Worm (Caenorhabditis elegans) whole organism, young adult: ENCODE data around the gene lact-6.
A peak's percentile ranks its signal among the peaks of the same experiment; 100 is the strongest.

Experiments used
- B0336.3 ChIP-seq: fragments of 200-800 bp; sonication (Bioruptor generic); IDR thresholded peaks from 2 replicates; pipeline ENCODE4 v1.3.6; 2022; ENCODE audit warnings: missing genetic modification characterization, missing compliant biosample characterization
- C17E4.6 ChIP-seq: fragments of 200-800 bp; sonication (Bioruptor generic); IDR thresholded peaks from 2 replicates; pipeline ENCODE4 v1.3.6; 2022; ENCODE audit warnings: missing genetic modification reagents, missing genetic modification characterization, missing compliant biosample characterization
- F10E7.11 ChIP-seq: sonication (generic microtip); optimal IDR thresholded peaks from 2 replicates; lab custom pipeline; 2017; ENCODE audit warnings: mild to moderate bottlenecking, missing genetic modification characterization, moderate library complexity, missing compliant biosample characterization
- F22D6.2 ChIP-seq: sonication (generic microtip); optimal IDR thresholded peaks from 2 replicates; lab custom pipeline; 2016; ENCODE audit warnings: mild to moderate bottlenecking, missing genetic modification characterization, missing compliant biosample characterization
- F23B12.7 ChIP-seq: sonication (generic microtip); optimal IDR thresholded peaks from 2 replicates; lab custom pipeline; 2017; ENCODE audit warnings: missing genetic modification characterization, mild to moderate bottlenecking, missing compliant biosample characterization, antibody characterized with exemption, moderate library complexity; ENCODE audit not compliant: insufficient read depth
- F33H1.4 ChIP-seq: fragments of 200-800 bp; sonication (Bioruptor generic); IDR thresholded peaks from 2 replicates; pipeline ENCODE4 v1.3.6; 2022; ENCODE audit warnings: missing genetic modification reagents, missing genetic modification characterization, missing compliant biosample characterization
- F37B4.10 ChIP-seq: fragments of 200-800 bp; sonication (Bioruptor generic); IDR thresholded peaks from 2 replicates; pipeline ENCODE4 v1.3.6; 2022; ENCODE audit warnings: missing genetic modification characterization, missing compliant biosample characterization
- F55B11.4 ChIP-seq: sonication (generic microtip); optimal IDR thresholded peaks from 2 replicates; lab custom pipeline; 2016; ENCODE audit warnings: missing compliant biosample characterization, missing genetic modification characterization, borderline replicate concordance; ENCODE audit not compliant: insufficient read depth
- K11D2.4 ChIP-seq: fragments of 200-800 bp; sonication (Bioruptor generic); IDR thresholded peaks from 2 replicates; pipeline ENCODE4 v1.3.6; 2022; ENCODE audit warnings: missing genetic modification reagents, missing genetic modification characterization, missing compliant biosample characterization
- Y53G8AR.9 ChIP-seq: fragments of 200-800 bp; sonication (Bioruptor generic); conservative IDR thresholded peaks from 2 replicates; pipeline ENCODE4 v1.3.6; 2022; ENCODE audit warnings: missing genetic modification reagents, missing genetic modification characterization, missing compliant biosample characterization
- ZK185.1 ChIP-seq: sonication (generic microtip); optimal IDR thresholded peaks from 2 replicates; lab custom pipeline; 2016; ENCODE audit warnings: mild to moderate bottlenecking, missing genetic modification characterization, missing compliant biosample characterization; ENCODE audit not compliant: poor library complexity, severe bottlenecking
- ama-1 ChIP-seq, 3 experiments: fragments of 150-350 bp in 1 of 3; sonication (generic microtip) in 2 of 3; optimal IDR thresholded peaks; 2 replicates each; lab custom pipeline; 2014 to 2018; ENCODE audit warnings: missing biosample characterization in 2 of 3, missing genetic modification characterization in 2 of 3, missing genetic modification reagents in 2 of 3
- aptf-2 ChIP-seq: fragments of 200-800 bp; sonication (Bioruptor generic); conservative IDR thresholded peaks from 2 replicates; pipeline ENCODE4 v1.3.6; 2022; ENCODE audit warnings: missing genetic modification reagents, missing genetic modification characterization, missing compliant biosample characterization
- attf-5 ChIP-seq: fragments of 200-800 bp; sonication (Bioruptor generic); optimal IDR thresholded peaks from 2 replicates; lab custom pipeline; 2018; ENCODE audit warnings: mild to moderate bottlenecking, missing genetic modification characterization, missing compliant biosample characterization
- attf-6 ChIP-seq: fragments of 200-800 bp; sonication (Bioruptor generic); IDR thresholded peaks from 2 replicates; pipeline ENCODE4 v1.3.6; 2022; ENCODE audit warnings: missing genetic modification reagents, missing genetic modification characterization, missing compliant biosample characterization
- bed-2 ChIP-seq: fragments of 200-800 bp; sonication (Bioruptor generic); IDR thresholded peaks from 2 replicates; pipeline ENCODE4 v1.3.6; 2022; ENCODE audit warnings: missing genetic modification reagents, missing genetic modification characterization, missing compliant biosample characterization
- cebp-2 ChIP-seq: fragments of 200-800 bp; sonication (Bioruptor generic); IDR thresholded peaks from 2 replicates; pipeline ENCODE4 v1.3.6; 2022; ENCODE audit warnings: missing genetic modification characterization, missing compliant biosample characterization
- ceh-58 ChIP-seq: fragments of 200-800 bp; sonication (Bioruptor generic); IDR thresholded peaks from 2 replicates; pipeline ENCODE4 v1.3.6; 2022; ENCODE audit warnings: missing genetic modification characterization, missing compliant biosample characterization
- dox-1 ChIP-seq: fragments of 200-800 bp; sonication (Bioruptor generic); IDR thresholded peaks from 2 replicates; pipeline ENCODE4 v1.3.6; 2022; ENCODE audit warnings: missing genetic modification reagents, missing genetic modification characterization, missing compliant biosample characterization
- dpl-1 ChIP-seq: fragments of 150-350 bp; optimal IDR thresholded peaks from 2 replicates; lab custom pipeline; 2014; ENCODE audit warnings: missing biosample characterization, missing genetic modification reagents, missing genetic modification characterization
- efl-1 ChIP-seq: fragments of 150-350 bp; optimal IDR thresholded peaks from 2 replicates; lab custom pipeline; 2014; ENCODE audit warnings: missing biosample characterization, missing genetic modification reagents, missing genetic modification characterization
- egl-18 ChIP-seq: fragments of 200-800 bp; sonication (Bioruptor generic); IDR thresholded peaks from 2 replicates; pipeline ENCODE4 v1.3.6; 2022; ENCODE audit warnings: missing genetic modification reagents, missing genetic modification characterization, missing compliant biosample characterization
- ekl-4 ChIP-seq: fragments of 200-800 bp; sonication (Bioruptor generic); IDR thresholded peaks from 2 replicates; pipeline ENCODE4 v1.3.6; 2022; ENCODE audit warnings: missing genetic modification reagents, missing genetic modification characterization, missing compliant biosample characterization
- him-1 ChIP-seq: sonication (generic microtip); optimal IDR thresholded peaks from 2 replicates; lab custom pipeline; 2016; ENCODE audit warnings: missing genotype, missing genetic modification reagents, missing genetic modification characterization, missing compliant biosample characterization
- hrde-1 ChIP-seq: sonication (generic microtip); optimal IDR thresholded peaks from 2 replicates; lab custom pipeline; 2016; ENCODE audit warnings: missing genetic modification characterization, mild to moderate bottlenecking, missing compliant biosample characterization, moderate library complexity, missing genotype, missing genetic modification reagents, borderline replicate concordance
- hsf-1 ChIP-seq: fragments of 200-800 bp; sonication (Bioruptor generic); IDR thresholded peaks from 2 replicates; pipeline ENCODE4 v1.3.6; 2022; ENCODE audit warnings: missing genetic modification reagents, missing genetic modification characterization, missing compliant biosample characterization
- lin-35 ChIP-seq, 3 experiments: fragments of 150-350 bp in 2 of 3; sonication (generic microtip) in 1 of 3; optimal IDR thresholded peaks; 2 replicates each; lab custom pipeline; 2014 to 2018; ENCODE audit warnings: missing biosample characterization in 3 of 3, missing genetic modification characterization in 3 of 3, missing genetic modification reagents in 3 of 3
- lir-1 ChIP-seq: fragments of 200-800 bp; sonication (Bioruptor generic); conservative IDR thresholded peaks from 2 replicates; pipeline ENCODE4 v1.3.6; 2022; ENCODE audit warnings: missing genetic modification reagents, missing genetic modification characterization, missing compliant biosample characterization
- lsl-1 ChIP-seq: fragments of 200-800 bp; sonication (Bioruptor generic); optimal IDR thresholded peaks from 2 replicates; lab custom pipeline; 2018; ENCODE audit warnings: mild to moderate bottlenecking, missing genetic modification characterization, moderate library complexity, missing compliant biosample characterization
- lsy-27 ChIP-seq: sonication (generic microtip); optimal IDR thresholded peaks from 2 replicates; lab custom pipeline; 2017; ENCODE audit warnings: missing genetic modification characterization, mild to moderate bottlenecking, missing compliant biosample characterization, antibody characterized with exemption, missing genotype, borderline replicate concordance; ENCODE audit not compliant: insufficient read depth
- madf-3 ChIP-seq: fragments of 200-800 bp; sonication (Bioruptor generic); IDR thresholded peaks from 2 replicates; pipeline ENCODE4 v1.3.6; 2022; ENCODE audit warnings: missing genetic modification reagents, missing genetic modification characterization, missing compliant biosample characterization
- nfyb-1 ChIP-seq: fragments of 200-800 bp; sonication (Bioruptor generic); IDR thresholded peaks from 2 replicates; pipeline ENCODE4 v1.3.6; 2022; ENCODE audit warnings: missing genetic modification reagents, missing genetic modification characterization, missing compliant biosample characterization
- nhr-27 ChIP-seq: fragments of 200-800 bp; sonication (Bioruptor generic); optimal IDR thresholded peaks from 2 replicates; lab custom pipeline; 2018; ENCODE audit warnings: mild to moderate bottlenecking, missing genetic modification characterization, moderate library complexity, missing compliant biosample characterization
- nhr-80 ChIP-seq: sonication (generic microtip); optimal IDR thresholded peaks from 2 replicates; lab custom pipeline; 2016; ENCODE audit warnings: missing genetic modification characterization, missing compliant biosample characterization
- pbrm-1 ChIP-seq: fragments of 200-800 bp; sonication (Bioruptor generic); IDR thresholded peaks from 2 replicates; pipeline ENCODE4 v1.3.6; 2022; ENCODE audit warnings: missing genetic modification reagents, missing genetic modification characterization, missing compliant biosample characterization
- pha-4 ChIP-seq: fragments of 150-350 bp; sonication (generic microtip); optimal IDR thresholded peaks from 2 replicates; lab custom pipeline; 2014; ENCODE audit warnings: missing biosample characterization, missing genetic modification reagents, missing genetic modification characterization
- snpc-4 ChIP-seq, 5 experiments: fragments of 150-350 bp in 1 of 5; sonication (generic microtip) in 4 of 5; optimal IDR thresholded peaks; 2 replicates each; lab custom pipeline; 2014 to 2018; ENCODE audit warnings: missing genetic modification characterization in 5 of 5, missing biosample characterization in 3 of 5, antibody characterized with exemption in 2 of 5, mild to moderate bottlenecking in 2 of 5, missing compliant biosample characterization in 2 of 5, missing genotype in 2 of 5, moderate library complexity in 2 of 5, missing genetic modification reagents in 1 of 5
- tbp1 ChIP-seq: fragments of 200-800 bp; sonication (Bioruptor generic); optimal IDR thresholded peaks from 2 replicates; lab custom pipeline; 2018; ENCODE audit warnings: mild to moderate bottlenecking, missing genetic modification characterization, missing compliant biosample characterization
- xnd-1 ChIP-seq: sonication (generic microtip); optimal IDR thresholded peaks from 2 replicates; lab custom pipeline; 2016; ENCODE audit warnings: missing genotype, missing genetic modification reagents, missing genetic modification characterization, missing compliant biosample characterization
- zfh-2 ChIP-seq: fragments of 200-800 bp; sonication (Bioruptor generic); conservative IDR thresholded peaks from 2 replicates; pipeline ENCODE4 v1.3.6; 2022; ENCODE audit warnings: missing genetic modification reagents, missing genetic modification characterization, missing compliant biosample characterization
- zim-3 ChIP-seq: sonication (generic microtip); optimal IDR thresholded peaks from 2 replicates; lab custom pipeline; 2017; ENCODE audit warnings: mild to moderate bottlenecking, missing genetic modification characterization, moderate library complexity, missing compliant biosample characterization

lact-6 gene

ce11 chrIV:17465886-17466285, 34.7 kb upstream of the lact-6 start, which contains the start of gene F11E6.6 (continued):
- no peak for TF ChIP-seq him-1 (tag; lab: Kevin White, UChicago)

- no peak for TF ChIP-seq C17E4.6 (GFP tag; lab: Robert Waterston, UW)
- TF ChIP-seq lsy-27 (tag; lab: Kevin White, UChicago), result no peak
- TF ChIP-seq bed-2 (GFP tag; lab: Robert Waterston, UW), result no peak
- no peak for TF ChIP-seq ama-1 (optimal IDR thresholded peaks at IDR 0.05; lab: Kevin White, UChicago)
- TF ChIP-seq ama-1 (GFP tag; optimal IDR thresholded peaks at IDR 0.05; lab: Kevin White, UChicago), result no peak
- TF ChIP-seq Y53G8AR.9 (GFP tag; lab: Robert Waterston, UW), result no peak
- no peak for TF ChIP-seq B0336.3 (GFP tag; lab: Robert Waterston, UW)
- TF ChIP-seq lir-1 (GFP tag; lab: Robert Waterston, UW), result no peak
- no peak for TF ChIP-seq attf-5
- TF ChIP-seq F23B12.7, result no peak
- TF ChIP-seq F22D6.2 (tag; lab: Kevin White, UChicago), result no peak
- no peak for TF ChIP-seq K11D2.4 (GFP tag; lab: Robert Waterston, UW)
- no peak for TF ChIP-seq cebp-2 (GFP tag; lab: Robert Waterston, UW)
- no peak for TF ChIP-seq egl-18 (GFP tag; lab: Robert Waterston, UW)
- TF ChIP-seq F55B11.4 (tag; lab: Kevin White, UChicago), result no peak
- no peak for TF ChIP-seq zim-3 (tag; lab: Kevin White, UChicago)
- no peak for TF ChIP-seq tbp1
- TF ChIP-seq dpl-1 (GFP tag; lab: Kevin White, UChicago), result no peak
- no peak for TF ChIP-seq ceh-58 (GFP tag; lab: Robert Waterston, UW)
- no peak for TF ChIP-seq him-1 (tag; lab: Kevin White, UChicago)
- no peak for TF ChIP-seq F33H1.4 (GFP tag; lab: Robert Waterston, UW)
These were observed 32.0 kb upstream of the lact-6 start, which contains the start of gene F11E6.10 for ce11 chrIV:17463108-17463608. F11E6.10 (minus strand) TSS chrIV:17463158.

- TF ChIP-seq attf-6 (GFP tag; lab: Robert Waterston, UW) (peak; percentile 87), xnd-1 (tag; lab: Kevin White, UChicago) (peak; percentile 65), nhr-80 (tag; lab: Kevin White, UChicago) (peak; percentile 1), pha-4 (no peak), C17E4.6 (GFP tag; lab: Robert Waterston, UW) (peak; percentile 66; the same call in 1 of the 2 replicates), nhr-27 (tag; lab: Kevin White, UChicago) (no peak), dpl-1 (GFP tag; lab: Kevin White, UChicago) (peak; percentile 93), hrde-1 (tag; lab: Kevin White, UChicago) (no peak), nfyb-1 (GFP tag; lab: Robert Waterston, UW) (no peak), madf-3 (peak; percentile 87), dox-1 (GFP tag; lab: Robert Waterston, UW) (peak; percentile 84), hsf-1 (GFP tag; lab: Robert Waterston, UW) (peak; percentile 76), ZK185.1 (peak; percentile 8), lin-35 (GFP tag; optimal IDR thresholded peaks at IDR 0.05; lab: Kevin White, UChicago) (peak in 1 of 3 experiments; percentile 43), F33H1.4 (GFP tag; lab: Robert Waterston, UW) (peak; percentile 63), tbp1 (peak; percentile 59), lsl-1 (GFP tag; lab: Kevin White, UChicago) (peak; percentile 83), ekl-4 (GFP tag; lab: Robert Waterston, UW) (peak; percentile 74), F37B4.10 (GFP tag; lab: Robert Waterston, UW) (no peak), snpc-4 (GFP tag; optimal IDR thresholded peaks at IDR 0.05; lab: Kevin White, UChicago) (peak; percentile 67), snpc-4 (tag; optimal IDR thresholded peaks at IDR 0.05; lab: Kevin White, UChicago) (peak in 3 of 4 experiments; percentile 54 to 89 (median 82)), Y53G8AR.9 (GFP tag; lab: Robert Waterston, UW) (0 out of 2 replicates have a peak, but pooled peaks have one; percentile 61), efl-1 (GFP tag; lab: Kevin White, UChicago) (peak; percentile 96), zfh-2 (GFP tag; lab: Robert Waterston, UW) (no peak), F10E7.11 (tag; lab: Kevin White, UChicago) (no peak), aptf-2 (GFP tag; lab: Robert Waterston, UW) (peak; percentile 50; the same call in 1 of the 2 replicates), pbrm-1 (GFP tag; lab: Robert Waterston, UW) (peak; percentile 75), B0336.3 (GFP tag; lab: Robert Waterston, UW) (0 out of 2 replicates have a peak, but pooled peaks have one; percentile 25)
These were observed 30.1 kb upstream of the lact-6 start, which contains the start of gene rif-1.1 for ce11 chrIV:17461222-17461707. rif-1.1 (minus strand) TSS chrIV:17461272.
